Worm (Caenorhabditis elegans): ENCODE results near the gene srbc-7.

DNA sequence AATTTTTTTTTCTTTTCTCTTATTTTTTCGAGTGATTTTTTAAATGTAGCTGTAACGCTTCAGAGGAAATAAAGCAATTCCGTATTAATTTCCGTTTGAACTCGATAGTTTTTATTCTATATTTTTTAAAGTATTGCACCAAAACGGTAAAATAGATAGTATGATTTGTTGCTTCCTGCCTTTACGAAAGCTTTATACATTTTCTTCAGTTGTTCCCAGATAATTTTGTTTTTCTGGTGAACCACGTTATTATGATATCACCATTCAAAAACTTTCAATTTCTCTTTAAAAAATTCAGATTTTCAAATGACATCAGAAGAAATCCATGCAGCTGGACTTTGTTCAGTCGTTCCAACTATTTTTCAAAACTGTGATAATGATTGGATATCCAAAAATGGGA is 27.5 kb upstream of the srbc-7 start, which contains the start of gene srb-18:
- TF ChIP-seq dao-5 (tag; optimal IDR thresholded peaks at IDR 0.05), result no peak
- no peak for TF ChIP-seq him-1 (tag; optimal IDR thresholded peaks at IDR 0.05)
